Worm (Caenorhabditis elegans): Measurements from ENCODE around the gene D2096.7.
"Not testable (repeated sequence)": the region's sequence is repeated elsewhere in the genome, so short reads cannot be mapped to it uniquely, and the experiment has no call there.

Gene D2096.7

DNA sequence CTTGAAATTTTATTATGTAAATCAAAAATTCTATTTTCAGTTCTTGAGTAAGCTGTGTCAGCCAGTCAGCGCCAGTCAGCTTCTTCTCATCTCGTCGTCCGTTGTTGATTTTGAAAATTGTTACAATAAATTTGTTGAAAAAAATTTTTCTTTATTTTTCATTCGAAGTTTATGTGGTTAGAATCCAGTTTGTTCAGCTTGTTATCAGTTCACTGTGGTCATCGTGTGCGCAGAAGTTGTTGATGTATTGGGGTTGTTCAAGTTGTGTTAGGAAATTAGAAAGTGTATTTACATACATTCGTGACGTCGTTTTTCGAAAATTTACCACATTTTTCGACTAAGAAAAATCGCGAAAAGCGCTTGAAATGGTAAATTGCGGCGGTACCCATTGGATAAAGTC lies 20.4 kb upstream of the D2096.7 start:
- TF ChIP-seq ceh-18 (tag; optimal IDR thresholded peaks at IDR 0.05) (no peak), elt-4 (tag; optimal IDR thresholded peaks at IDR 0.05) (no peak), lim-6 (tag; optimal IDR thresholded peaks at IDR 0.05) (no peak), che-1 (tag; optimal IDR thresholded peaks at IDR 0.05) (no peak), K09A11.1 (tag; optimal IDR thresholded peaks at IDR 0.05; ENCODE audit: insufficient read depth) (no peak), pha-4 (tag; optimal IDR thresholded peaks at IDR 0.05) (no peak), ceh-14 (tag; optimal IDR thresholded peaks at IDR 0.05) (no peak), pros-1 (tag; optimal IDR thresholded peaks at IDR 0.05) (no peak), ceh-9 (tag; optimal IDR thresholded peaks at IDR 0.05) (no peak)

DNA sequence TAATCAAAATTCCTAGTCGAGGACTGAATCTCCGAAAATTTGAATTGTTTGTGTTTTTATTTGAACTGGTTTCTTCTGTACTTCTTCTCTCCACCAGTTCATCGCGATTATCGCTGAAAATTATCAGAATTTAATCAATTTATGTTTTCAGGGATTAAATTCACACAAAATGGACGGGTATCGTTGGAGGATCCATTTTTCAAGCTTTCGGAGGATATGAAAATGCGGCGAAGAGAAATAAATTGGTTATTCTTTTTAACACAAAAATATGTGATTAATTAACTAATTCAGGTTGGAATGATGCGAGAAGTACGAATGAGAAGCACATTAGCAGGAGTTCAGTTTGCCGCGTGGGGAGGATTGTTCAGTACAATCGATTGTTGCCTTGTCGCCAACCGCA lies 18.9 kb upstream of the D2096.7 start, which contains the start of gene timm-17B.2:
TSS of gene timm-17B.2 (plus strand) at position 301 of the 400 bp plus-strand sequence.
- TF ChIP-seq K09A11.1 (tag; optimal IDR thresholded peaks at IDR 0.05; ENCODE audit: insufficient read depth) (no peak), ceh-19 (GFP tag; optimal IDR thresholded peaks at IDR 0.05) (no peak), sox-4 (tag; optimal IDR thresholded peaks at IDR 0.05) (no peak), pha-4 (tag; optimal IDR thresholded peaks at IDR 0.05) (no peak), ets-4 (tag; optimal IDR thresholded peaks at IDR 0.05) (no peak), che-1 (tag; optimal IDR thresholded peaks at IDR 0.05) (no peak), ceh-31 (tag; optimal IDR thresholded peaks at IDR 0.05) (no peak), hlh-6 (tag; optimal IDR thresholded peaks at IDR 0.05) (no peak), ceh-30 (tag; optimal IDR thresholded peaks at IDR 0.05) (no peak), ceh-24 (tag; optimal IDR thresholded peaks at IDR 0.05) (no peak), ceh-18 (tag; optimal IDR thresholded peaks at IDR 0.05) (no peak), ref-2 (tag; optimal IDR thresholded peaks at IDR 0.05) (no peak), mec-3 (tag; optimal IDR thresholded peaks at IDR 0.05; ENCODE audit: borderline replicate concordance) (no peak), syd-9 (tag; optimal IDR thresholded peaks at IDR 0.05) (no peak), unc-42 (tag; optimal IDR thresholded peaks at IDR 0.05) (no peak), tbx-2 (tag; optimal IDR thresholded peaks at IDR 0.05) (no peak), lim-6 (tag; optimal IDR thresholded peaks at IDR 0.05) (no peak), ztf-16 (tag; optimal IDR thresholded peaks at IDR 0.05) (no peak), hlh-30 (tag; optimal IDR thresholded peaks at IDR 0.05; ENCODE audit: insufficient read depth) (no peak), nhr-11 (tag; optimal IDR thresholded peaks at IDR 0.05) (no peak)

DNA sequence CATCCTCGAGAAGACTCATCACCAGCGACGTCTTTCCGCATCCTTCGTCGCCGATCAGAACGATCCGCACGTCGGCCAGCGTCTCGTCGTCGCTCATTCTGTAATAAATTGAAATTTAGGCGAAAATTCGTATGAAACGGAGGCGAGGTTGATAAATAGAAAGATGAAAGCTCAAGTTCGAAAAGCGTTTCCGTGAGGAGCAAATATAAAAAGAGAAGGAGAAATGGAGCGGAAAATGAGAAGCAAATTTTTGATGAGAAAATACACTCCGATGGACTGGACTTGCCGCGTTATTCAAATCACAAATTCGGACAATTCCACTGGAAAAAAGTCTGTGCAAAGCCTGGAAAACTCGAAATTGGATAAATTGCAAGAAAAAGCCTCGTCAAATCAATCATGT lies 16.7 kb upstream of the D2096.7 start, which contains the start of gene D2096.11:
TSS of gene D2096.11 (minus strand) at position 101 of the 400 bp plus-strand sequence.
- no peak for TF ChIP-seq ets-4 (tag; optimal IDR thresholded peaks at IDR 0.05)
- no peak for TF ChIP-seq pag-3 (tag; optimal IDR thresholded peaks at IDR 0.05; ENCODE audit: borderline replicate concordance)
- no peak for TF ChIP-seq ama-1 (optimal IDR thresholded peaks at IDR 0.05)
- no peak for TF ChIP-seq dve-1 (tag; optimal IDR thresholded peaks at IDR 0.05)
- TF ChIP-seq unc-42 (tag; optimal IDR thresholded peaks at IDR 0.05): no peak
- TF ChIP-seq gmeb-2 (tag; optimal IDR thresholded peaks at IDR 0.05): no peak
- no peak for TF ChIP-seq C38D4.7 (GFP tag; optimal IDR thresholded peaks at IDR 0.05)
- no peak for TF ChIP-seq sox-4 (tag; optimal IDR thresholded peaks at IDR 0.05)
- TF ChIP-seq ceh-18 (tag; optimal IDR thresholded peaks at IDR 0.05): no peak
- TF ChIP-seq npax-4 (tag; optimal IDR thresholded peaks at IDR 0.05): no peak
- no peak for TF ChIP-seq ceh-22 (tag; optimal IDR thresholded peaks at IDR 0.05)

DNA sequence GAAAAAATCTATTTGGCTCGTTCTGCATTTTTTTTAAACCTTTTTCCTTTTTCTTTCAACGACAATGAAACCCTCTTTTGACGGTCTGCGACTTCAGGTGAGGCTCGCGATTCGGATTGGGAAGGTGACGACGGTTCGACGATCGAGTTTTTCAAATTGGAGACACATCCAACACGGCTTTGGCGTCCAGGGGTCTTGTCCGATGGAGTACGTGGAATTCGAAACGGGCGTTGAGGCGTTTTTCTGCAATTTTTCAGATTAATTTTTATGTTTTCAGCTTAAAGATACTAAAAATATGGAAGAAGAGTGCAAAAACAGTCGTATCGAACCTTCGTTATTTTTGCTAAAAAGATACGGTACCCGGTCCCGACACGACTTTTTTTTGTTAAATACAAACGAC lies 11.7 kb upstream of the D2096.7 start, which contains the start of gene D2096.10:
TSS of gene D2096.10 (minus strand) at position 101 of the 400 bp plus-strand sequence.
- TF ChIP-seq ets-4 (tag; optimal IDR thresholded peaks at IDR 0.05); nfya-1 (tag; optimal IDR thresholded peaks at IDR 0.05); T23F11.4 (GFP tag; optimal IDR thresholded peaks at IDR 0.05): not testable (repeated sequence)

DNA sequence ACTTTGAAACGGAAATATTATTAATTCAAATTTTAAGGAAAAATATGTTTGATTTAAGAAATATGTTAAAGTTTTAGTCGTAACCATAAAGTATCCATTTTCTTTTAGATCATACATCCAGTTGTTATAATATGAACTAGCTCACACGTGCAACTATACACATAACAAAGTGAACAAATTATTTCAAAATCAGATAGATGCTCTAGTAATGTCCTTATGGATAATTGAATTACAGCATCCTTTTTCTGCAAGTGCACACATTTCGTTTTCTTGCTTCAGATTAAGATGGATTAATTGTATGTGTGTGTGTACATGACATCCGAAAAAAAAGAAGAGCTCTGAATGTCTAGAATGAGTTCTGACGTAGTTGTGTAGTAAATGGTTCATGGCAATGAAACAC lies 8.2 kb upstream of the D2096.7 start:
- TF ChIP-seq unc-42 (tag; optimal IDR thresholded peaks at IDR 0.05) (peak; percentile 45), ttx-3 (tag; optimal IDR thresholded peaks at IDR 0.05) (no peak)
